Fruit fly (Drosophila melanogaster) whole organism, pupa: Measurements from ENCODE around the gene CG16957.

ENCODE experiments used
- CG12605 ChIP-seq: fragments of 200-800 bp; sonication (Bioruptor generic); IDR thresholded peaks from 2 replicates; pipeline ENCODE4 v1.3.6; 2022; ENCODE audit warnings: missing biosample characterization, missing genetic modification characterization
- CG13204 ChIP-seq: fragments of 200-800 bp; sonication (Bioruptor generic); optimal IDR thresholded peaks from 2 replicates; lab custom pipeline; 2018; ENCODE audit warnings: missing biosample characterization, mild to moderate bottlenecking, missing genetic modification characterization, moderate library complexity
- CG14655 ChIP-seq: fragments of 200-800 bp; sonication (Bioruptor generic); optimal IDR thresholded peaks from 3 replicates; lab custom pipeline; 2017; ENCODE audit warnings: mild to moderate bottlenecking, missing biosample characterization, missing genetic modification reagents, missing genetic modification characterization
- CG15710 ChIP-seq: fragments of 200-800 bp; sonication (Bioruptor generic); optimal IDR thresholded peaks from 2 replicates; lab custom pipeline; 2018; ENCODE audit warnings: missing biosample characterization, mild to moderate bottlenecking, missing genetic modification characterization, moderate library complexity
- CG32121 ChIP-seq: fragments of 200-800 bp; sonication (Bioruptor generic); IDR thresholded peaks from 2 replicates; pipeline ENCODE4 v1.3.6; 2022; ENCODE audit warnings: missing biosample characterization, missing genetic modification characterization
- CG34367 ChIP-seq: fragments of 200-800 bp; sonication (Bioruptor generic); optimal IDR thresholded peaks from 2 replicates; lab custom pipeline; 2018; ENCODE audit warnings: missing biosample characterization, mild to moderate bottlenecking, missing genetic modification characterization
- CG4496 ChIP-seq: fragments of 200-800 bp; sonication (Bioruptor generic); IDR thresholded peaks from 3 replicates; pipeline ENCODE4 v1.3.6; 2022; ENCODE audit warnings: missing biosample characterization, missing genetic modification characterization
- EcR ChIP-seq: fragments of 200-800 bp; sonication (Bioruptor generic); optimal IDR thresholded peaks from 3 replicates; lab custom pipeline; 2019; ENCODE audit warnings: missing biosample characterization, missing genetic modification characterization, mild to moderate bottlenecking, moderate library complexity, missing genetic modification reagents
- Ets98B ChIP-seq: fragments of 200-800 bp; sonication (Bioruptor generic); IDR thresholded peaks from 2 replicates; pipeline ENCODE4 v1.3.6; 2022; ENCODE audit warnings: missing biosample characterization, missing genetic modification characterization
- Pif1A ChIP-seq: fragments of 200-800 bp; sonication (Bioruptor generic); optimal IDR thresholded peaks from 3 replicates; lab custom pipeline; 2016; ENCODE audit warnings: missing biosample characterization, missing genetic modification characterization
- fd96Ca ChIP-seq: fragments of 200-800 bp; sonication (Bioruptor generic); IDR thresholded peaks from 3 replicates; pipeline ENCODE4 v1.3.6; 2022; ENCODE audit warnings: missing biosample characterization, missing genetic modification characterization
- gl ChIP-seq: fragments of 200-800 bp; sonication (Bioruptor generic); optimal IDR thresholded peaks from 2 replicates; lab custom pipeline; 2018; ENCODE audit warnings: missing biosample characterization, mild to moderate bottlenecking, missing genetic modification characterization

- TF ChIP-seq CG12605 (GFP tag; lab: Robert Waterston, UW) (no peak), gl (tag; lab: Kevin White, UChicago) (no peak), CG32121 (GFP tag; lab: Robert Waterston, UW) (no peak), CG34367 (no peak), Ets98B (GFP tag; lab: Robert Waterston, UW) (no peak), CG13204 (GFP tag; lab: Kevin White, UChicago) (no peak), Pif1A (GFP tag; lab: Kevin White, UChicago) (no peak), EcR (GFP tag; lab: Kevin White, UChicago) (no peak), CG4496 (GFP tag; lab: Robert Waterston, UW) (no peak), CG15710 (tag; lab: Kevin White, UChicago) (no peak), fd96Ca (no peak), CG14655 (GFP tag; lab: Kevin White, UChicago) (no peak)
Observed at dm6 chr2L:13367378-13367777, 28.6 kb downstream of the CG16957 start, which contains the start of gene Tap42.
